Worm (Caenorhabditis elegans): ENCODE data around the gene fcho-1.

ce11 chrII:1326689-1327088 is 16.4 kb downstream of the fcho-1 start, which contains the start of gene jip-1:
- no peak for TF ChIP-seq pha-4 (tag; optimal IDR thresholded peaks at IDR 0.05)
- no peak for TF ChIP-seq zip-8 (tag; optimal IDR thresholded peaks at IDR 0.05)
- no peak for TF ChIP-seq snpc-4 (tag; optimal IDR thresholded peaks at IDR 0.05)
- no peak for TF ChIP-seq nhr-76 (tag; optimal IDR thresholded peaks at IDR 0.05)
- TF ChIP-seq unc-62 (GFP tag; optimal IDR thresholded peaks at IDR 0.05), result no peak
- TF ChIP-seq mep-1 (tag; optimal IDR thresholded peaks at IDR 0.05), result no peak
- TF ChIP-seq sptf-1 (tag; optimal IDR thresholded peaks at IDR 0.05), result no peak
- TF ChIP-seq nhr-12 (tag; optimal IDR thresholded peaks at IDR 0.05), result no peak
- TF ChIP-seq nhr-28 (tag; optimal IDR thresholded peaks at IDR 0.05), result no peak
- no peak for TF ChIP-seq lin-13 (tag; optimal IDR thresholded peaks at IDR 0.05)
- TF ChIP-seq mab-5 (tag; optimal IDR thresholded peaks at IDR 0.05), result no peak
